Worm (Caenorhabditis elegans) whole organism, L2 larva: Measurements from ENCODE around the gene srh-8.

Source experiments
- R02D3.7 ChIP-seq: fragments of 150-350 bp; optimal IDR thresholded peaks from 2 replicates; lab custom pipeline; 2014; ENCODE audit warnings: missing biosample characterization, missing genetic modification characterization
- Y55F3AM.14 ChIP-seq: fragments of 200-800 bp; sonication (Bioruptor generic); optimal IDR thresholded peaks from 2 replicates; lab custom pipeline; 2018; ENCODE audit warnings: mild to moderate bottlenecking, missing genetic modification characterization, missing compliant biosample characterization
- ZK546.5 ChIP-seq: sonication (generic microtip); optimal IDR thresholded peaks from 2 replicates; lab custom pipeline; 2017; ENCODE audit warnings: missing biosample characterization, missing genetic modification characterization
- alr-1 ChIP-seq: fragments of 150-350 bp; optimal IDR thresholded peaks from 2 replicates; lab custom pipeline; 2014; ENCODE audit warnings: missing biosample characterization, missing genetic modification characterization
- aly-2 ChIP-seq: fragments of 150-350 bp; optimal IDR thresholded peaks from 2 replicates; lab custom pipeline; 2014; ENCODE audit warnings: missing biosample characterization, missing genetic modification characterization
- ama-1 ChIP-seq: fragments of 150-350 bp; optimal IDR thresholded peaks from 2 replicates; lab custom pipeline; 2018; ENCODE audit warnings: inconsistent platforms
- ceh-16 ChIP-seq: fragments of 150-350 bp; optimal IDR thresholded peaks from 2 replicates; lab custom pipeline; 2014; ENCODE audit warnings: missing biosample characterization, missing genetic modification characterization
- ceh-82 ChIP-seq: fragments of 150-350 bp; optimal IDR thresholded peaks from 2 replicates; lab custom pipeline; 2014; ENCODE audit warnings: missing biosample characterization, missing genetic modification characterization
- crh-2 ChIP-seq: sonication (generic microtip); optimal IDR thresholded peaks from 2 replicates; lab custom pipeline; 2017; ENCODE audit warnings: missing biosample characterization, missing genetic modification characterization
- dmd-4 ChIP-seq: sonication (generic microtip); optimal IDR thresholded peaks from 2 replicates; lab custom pipeline; 2017; ENCODE audit warnings: missing biosample characterization, missing genetic modification characterization
- elt-1 ChIP-seq: fragments of 150-350 bp; optimal IDR thresholded peaks from 2 replicates; lab custom pipeline; 2014; ENCODE audit warnings: missing biosample characterization, missing genetic modification characterization
- elt-3 ChIP-seq: sonication (generic microtip); optimal IDR thresholded peaks from 2 replicates; lab custom pipeline; 2017; ENCODE audit warnings: missing biosample characterization, missing genetic modification characterization
- fos-1 ChIP-seq: fragments of 150-350 bp; optimal IDR thresholded peaks from 2 replicates; lab custom pipeline; 2014; ENCODE audit warnings: missing biosample characterization, missing genetic modification characterization
- lin-11 ChIP-seq: fragments of 150-350 bp; sonication (generic microtip); optimal IDR thresholded peaks from 2 replicates; lab custom pipeline; 2014; ENCODE audit warnings: missing biosample characterization, missing genetic modification characterization, inconsistent platforms, mixed read lengths
- lsy-2 ChIP-seq, 2 experiments: fragments of 150-350 bp in 1 of 2; sonication (generic microtip) in 1 of 2; optimal IDR thresholded peaks; 2 replicates each; lab custom pipeline; 2014 to 2017; ENCODE audit warnings: missing biosample characterization in 2 of 2, missing genetic modification characterization in 2 of 2
- mab-5 ChIP-seq: fragments of 150-350 bp; optimal IDR thresholded peaks from 2 replicates; lab custom pipeline; 2014; ENCODE audit warnings: missing biosample characterization, missing genetic modification characterization
- mbf-1 ChIP-seq: sonication (generic microtip); optimal IDR thresholded peaks from 2 replicates; lab custom pipeline; 2017; ENCODE audit warnings: missing biosample characterization, missing genetic modification characterization
- mdl-1 ChIP-seq, 2 experiments: fragments of 150-350 bp in 1 of 2; sonication (generic microtip) in 1 of 2; optimal IDR thresholded peaks; 2 replicates each; lab custom pipeline; 2017; ENCODE audit warnings: missing biosample characterization in 2 of 2, missing genetic modification characterization in 2 of 2
- nhr-10 ChIP-seq: sonication (generic microtip); optimal IDR thresholded peaks from 2 replicates; lab custom pipeline; 2017; ENCODE audit warnings: missing biosample characterization, missing genetic modification characterization
- nhr-11 ChIP-seq: fragments of 150-350 bp; optimal IDR thresholded peaks from 2 replicates; lab custom pipeline; 2014; ENCODE audit warnings: missing biosample characterization, missing genetic modification characterization
- nhr-12 ChIP-seq: fragments of 150-350 bp; optimal IDR thresholded peaks from 2 replicates; lab custom pipeline; 2014; ENCODE audit warnings: missing biosample characterization, missing genetic modification characterization
- nhr-21 ChIP-seq: fragments of 150-350 bp; optimal IDR thresholded peaks from 2 replicates; lab custom pipeline; 2014; ENCODE audit warnings: missing biosample characterization, missing genetic modification characterization
- nhr-23 ChIP-seq: fragments of 150-350 bp; optimal IDR thresholded peaks from 2 replicates; lab custom pipeline; 2014; ENCODE audit warnings: missing biosample characterization, missing genetic modification reagents, missing genetic modification characterization
- nhr-25 ChIP-seq: fragments of 150-350 bp; sonication (generic microtip); optimal IDR thresholded peaks from 3 replicates; lab custom pipeline; 2014; ENCODE audit warnings: missing biosample characterization, missing genetic modification characterization
- nhr-6 ChIP-seq: fragments of 150-350 bp; optimal IDR thresholded peaks from 2 replicates; lab custom pipeline; 2014; ENCODE audit warnings: missing biosample characterization, missing genetic modification characterization
- nhr-77 ChIP-seq: fragments of 150-350 bp; optimal IDR thresholded peaks from 2 replicates; lab custom pipeline; 2014; ENCODE audit warnings: missing biosample characterization, missing genetic modification characterization
- skn-1 ChIP-seq: sonication (generic microtip); optimal IDR thresholded peaks from 2 replicates; lab custom pipeline; 2017; ENCODE audit warnings: missing biosample characterization, missing genetic modification characterization
- sma-3 ChIP-seq: sonication (generic microtip); optimal IDR thresholded peaks from 2 replicates; lab custom pipeline; 2016; ENCODE audit warnings: missing genetic modification reagents, missing genetic modification characterization, missing compliant biosample characterization
- snpc-4 ChIP-seq: fragments of 150-350 bp; optimal IDR thresholded peaks from 2 replicates; lab custom pipeline; 2014; ENCODE audit warnings: missing biosample characterization, missing genetic modification characterization
- unc-55 ChIP-seq: fragments of 150-350 bp; sonication (generic microtip); optimal IDR thresholded peaks from 3 replicates; lab custom pipeline; 2014; ENCODE audit warnings: missing biosample characterization, missing genetic modification reagents, missing genetic modification characterization
- unc-62 ChIP-seq: fragments of 150-350 bp; optimal IDR thresholded peaks from 2 replicates; lab custom pipeline; 2014; ENCODE audit warnings: missing biosample characterization, missing genetic modification reagents, missing genetic modification characterization
- ztf-1 ChIP-seq: fragments of 200-800 bp; sonication (Bioruptor generic); conservative IDR thresholded peaks from 2 replicates; pipeline ENCODE4 v1.3.6; 2022; ENCODE audit warnings: missing genetic modification characterization, missing compliant biosample characterization
- ztf-11 ChIP-seq: sonication (generic microtip); optimal IDR thresholded peaks from 2 replicates; lab custom pipeline; 2017; ENCODE audit warnings: missing biosample characterization, missing genetic modification characterization
- ztf-4 ChIP-seq: fragments of 150-350 bp; optimal IDR thresholded peaks from 2 replicates; lab custom pipeline; 2014; ENCODE audit warnings: missing biosample characterization, missing genetic modification characterization

srh-8 gene

DNA sequence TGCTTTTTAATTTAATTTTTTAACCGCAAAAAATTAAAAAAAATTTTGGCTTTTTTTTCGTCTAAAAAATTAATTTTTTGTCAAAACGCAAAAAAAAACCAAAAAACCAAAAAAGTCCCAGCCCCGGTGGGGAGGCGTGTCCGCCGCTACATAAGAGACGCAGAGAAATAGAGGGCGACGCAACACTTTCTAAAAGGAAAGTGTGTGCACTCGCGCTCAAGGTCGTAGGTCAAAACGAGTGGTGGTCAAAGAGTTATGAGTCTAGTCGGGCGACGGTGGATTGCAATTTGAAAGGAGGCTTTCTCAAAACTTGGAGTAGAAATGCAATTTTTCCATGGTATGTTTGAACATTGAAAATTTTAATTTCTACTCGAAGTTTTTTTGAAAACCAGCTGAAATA, 742 bp upstream of the srh-8 start:
- TF ChIP-seq nhr-6 (tag; lab: Kevin White, UChicago): no peak
- no peak for TF ChIP-seq nhr-12 (tag; lab: Kevin White, UChicago)
- TF ChIP-seq unc-55 (GFP tag; lab: Kevin White, UChicago): no peak
- TF ChIP-seq sma-3 (GFP tag; lab: Kevin White, UChicago): no peak
- no peak for TF ChIP-seq nhr-21 (tag; lab: Kevin White, UChicago)
- no peak for TF ChIP-seq ztf-1 (GFP tag; lab: Robert Waterston, UW)
- TF ChIP-seq dmd-4 (tag; lab: Kevin White, UChicago): no peak
- no peak for TF ChIP-seq lin-11
- no peak for TF ChIP-seq R02D3.7
- no peak for TF ChIP-seq ceh-16 (tag; lab: Kevin White, UChicago)
- TF ChIP-seq mbf-1: no peak
- no peak for TF ChIP-seq nhr-77
- TF ChIP-seq elt-3 (tag; lab: Kevin White, UChicago): no peak
- no peak for TF ChIP-seq nhr-25 (tag; lab: Kevin White, UChicago)
- TF ChIP-seq fos-1 (tag; lab: Kevin White, UChicago): no peak

DNA sequence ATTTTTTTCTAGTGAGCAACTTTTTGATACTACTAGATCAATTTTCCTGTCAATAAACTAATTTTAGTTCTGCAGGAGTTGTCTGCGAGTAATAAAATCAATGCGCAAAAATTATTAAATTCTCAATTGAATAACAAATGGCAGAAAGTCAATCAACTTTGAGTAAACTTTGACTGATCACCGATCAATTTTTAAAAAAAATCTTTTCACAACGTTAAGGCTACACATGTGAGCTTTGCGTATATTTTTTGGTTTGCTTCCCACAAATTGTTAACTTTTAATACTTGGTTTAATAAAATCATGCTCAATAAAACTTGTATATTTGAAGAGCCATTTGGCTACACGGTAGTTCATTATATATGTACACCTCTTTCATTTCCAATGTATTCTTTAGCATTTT, 2.6 kb downstream of the srh-8 start, which contains the start of gene srh-7:
Gene srh-7 (plus strand): TSS at position 301 of the 400 bp plus-strand sequence.
- TF ChIP-seq Y55F3AM.14 (GFP tag; lab: Kevin White, UChicago) (no peak), ceh-16 (tag; lab: Kevin White, UChicago) (no peak), lsy-2 (tag; optimal IDR thresholded peaks at IDR 0.05; lab: Kevin White, UChicago) (no peak), ceh-82 (tag; lab: Kevin White, UChicago) (no peak), aly-2 (tag; lab: Kevin White, UChicago) (no peak), R02D3.7 (no peak), elt-1 (tag; lab: Kevin White, UChicago) (no peak), nhr-10 (no peak), nhr-23 (tag; lab: Kevin White, UChicago) (no peak), mdl-1 (tag; optimal IDR thresholded peaks at IDR 0.05; lab: Kevin White, UChicago) (no peak), ztf-1 (GFP tag; lab: Robert Waterston, UW) (no peak), nhr-25 (tag; lab: Kevin White, UChicago) (no peak), dmd-4 (tag; lab: Kevin White, UChicago) (no peak), ZK546.5 (tag; lab: Kevin White, UChicago) (no peak), snpc-4 (tag; lab: Kevin White, UChicago) (no peak), skn-1 (tag; lab: Kevin White, UChicago) (no peak), ztf-4 (tag; lab: Kevin White, UChicago) (no peak), mab-5 (tag; lab: Kevin White, UChicago) (no peak), nhr-21 (tag; lab: Kevin White, UChicago) (no peak)

DNA sequence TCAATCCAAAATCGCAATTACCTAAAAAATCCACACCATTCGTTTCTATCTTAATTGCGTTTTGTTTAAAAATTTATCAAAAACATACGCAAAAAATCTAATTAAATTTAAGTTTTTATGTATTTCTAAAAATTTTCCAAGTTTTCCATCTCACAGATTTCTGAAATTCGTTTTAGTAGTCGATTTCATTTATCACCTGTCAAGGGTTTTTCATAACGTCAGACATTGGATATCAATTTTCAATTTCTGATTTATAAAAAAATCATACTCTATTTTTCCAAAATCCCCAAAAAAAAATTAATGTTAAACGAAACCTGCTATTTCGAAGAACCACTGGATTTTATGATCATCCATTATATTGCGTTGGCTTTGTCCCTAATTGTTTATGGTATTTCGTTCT, 4.9 kb downstream of the srh-8 start, which contains the start of gene srh-4:
Gene srh-4 (plus strand): TSS at position 301 of the 400 bp plus-strand sequence.
- no peak for TF ChIP-seq lsy-2 (tag; optimal IDR thresholded peaks at IDR 0.05; lab: Kevin White, UChicago)
- no peak for TF ChIP-seq alr-1 (tag; lab: Kevin White, UChicago)
- TF ChIP-seq nhr-12 (tag; lab: Kevin White, UChicago): no peak
- TF ChIP-seq unc-62 (GFP tag; lab: Kevin White, UChicago): no peak
- TF ChIP-seq nhr-77: no peak
- TF ChIP-seq ztf-11 (tag; lab: Kevin White, UChicago): no peak
- TF ChIP-seq nhr-11: no peak
- TF ChIP-seq nhr-6 (tag; lab: Kevin White, UChicago): no peak
- no peak for TF ChIP-seq nhr-10
- TF ChIP-seq snpc-4 (tag; lab: Kevin White, UChicago): no peak
- TF ChIP-seq ama-1 (lab: Kevin White, UChicago): no peak
- TF ChIP-seq crh-2 (tag; lab: Kevin White, UChicago): no peak

DNA sequence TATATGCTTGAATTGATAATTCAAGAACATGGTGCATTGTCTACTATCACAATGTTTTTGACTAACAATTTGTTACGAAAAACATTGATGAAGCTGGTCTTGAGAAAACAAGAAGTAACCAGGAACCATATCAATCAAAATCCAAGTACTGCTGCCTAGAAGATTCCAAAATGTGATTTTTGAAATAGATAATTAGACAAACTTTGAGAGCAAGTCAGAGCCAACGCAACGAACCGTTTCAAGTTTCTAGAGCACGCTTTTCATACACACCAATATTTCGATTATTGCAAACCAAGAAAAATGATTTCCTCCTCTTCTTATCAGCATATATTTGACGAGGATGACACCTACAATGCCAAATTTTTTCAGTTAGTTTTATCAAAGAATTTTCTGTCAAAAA, 11.5 kb downstream of the srh-8 start, which contains the start of gene srw-89:
Gene srw-89 (plus strand): TSS at position 301 of the 400 bp plus-strand sequence.
- no peak for TF ChIP-seq elt-1 (tag; lab: Kevin White, UChicago)

DNA sequence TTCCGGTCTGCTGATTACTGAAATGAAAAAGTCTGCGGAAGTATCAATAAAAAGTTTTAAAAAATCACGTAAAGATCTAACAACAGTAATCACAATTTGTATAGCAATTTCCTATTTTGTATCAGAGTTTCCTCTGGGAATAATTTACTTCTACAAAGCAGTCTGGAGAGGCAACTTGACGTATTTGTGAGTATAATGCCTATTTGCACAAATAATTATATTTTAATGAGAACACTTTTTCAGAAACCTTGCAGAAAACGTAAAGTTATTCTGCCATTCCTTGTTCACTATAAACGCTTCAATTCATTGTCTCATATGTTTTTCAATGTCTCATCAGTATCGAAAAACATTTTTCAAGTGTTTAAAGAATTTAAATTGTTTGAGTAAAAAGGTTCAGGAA, 13.3 kb downstream of the srh-8 start:
- no peak for TF ChIP-seq ama-1 (lab: Kevin White, UChicago)
